Fruit fly (Drosophila melanogaster) Kc167 (cell line): ENCODE data around the gene CG9682.

ENCODE experiments used
- Myc ChIP-seq: fragments of >200 bp; optimal IDR thresholded peaks from 2 replicates; lab custom pipeline; 2017; ENCODE audit warnings: missing external identifiers
- psq ChIP-seq: fragments of >200 bp; optimal IDR thresholded peaks from 2 replicates; lab custom pipeline; 2017; ENCODE audit warnings: missing external identifiers
- ttk ChIP-seq: sonication (Bioruptor generic); optimal IDR thresholded peaks from 2 replicates; lab custom pipeline; 2017; ENCODE audit warnings: missing external identifiers

- TF ChIP-seq ttk (lab: Kevin White, UChicago) (no peak), psq (lab: Kevin White, UChicago) (no peak), Myc (lab: Kevin White, UChicago) (no peak)
Observed at dm6 chr3R:30272858-30273379, 22.2 kb downstream of the CG9682 start.
